Fruit fly (Drosophila melanogaster): ENCODE data around the gene CG32022.

The CG32022 gene

DNA sequence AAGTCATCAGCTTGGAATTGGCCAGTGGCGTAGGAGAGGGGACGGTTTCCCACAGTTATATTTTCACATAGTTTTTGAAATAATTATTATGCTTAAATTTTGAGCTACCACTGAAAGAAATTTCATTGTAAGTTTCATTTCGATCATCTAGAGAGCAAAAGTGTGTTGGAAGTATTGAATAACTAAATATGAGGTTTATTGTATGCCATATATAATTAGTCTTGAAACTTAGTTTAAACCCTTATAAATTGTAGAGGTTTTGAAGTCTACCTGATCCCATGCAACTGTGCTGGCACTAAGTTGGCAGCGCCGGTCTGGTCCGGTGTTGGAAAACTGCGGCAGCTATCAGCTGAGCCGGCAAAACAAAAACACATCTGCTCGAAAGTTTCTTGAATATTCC is at the start of gene CG32022, which contains the start of gene CG6511 (continued):
- TF ChIP-seq stc (GFP tag; IDR thresholded peaks at IDR 0.05) = peak; percentile 90
- peak; percentile 87 for TF ChIP-seq CG10565 (GFP tag; optimal IDR thresholded peaks at IDR 0.05)
- no peak for TF ChIP-seq Tbp (GFP tag; optimal IDR thresholded peaks at IDR 0.05)
- TF ChIP-seq crp (GFP tag; optimal IDR thresholded peaks at IDR 0.05) = peak; percentile 95 to 97
- TF ChIP-seq CG16813 (GFP tag; IDR thresholded peaks at IDR 0.05; ENCODE audit: partially characterized antibody) = no peak
- peak; percentile 86 for TF ChIP-seq CG5953 (GFP tag; IDR thresholded peaks at IDR 0.05)
- TF ChIP-seq salm (tag; optimal IDR thresholded peaks at IDR 0.05) = peak; percentile 93
- TF ChIP-seq CG7745 (tag; optimal IDR thresholded peaks at IDR 0.05) = no peak
- peak; percentile 97 for TF ChIP-seq cato (GFP tag; optimal IDR thresholded peaks at IDR 0.05; ENCODE audit: borderline replicate concordance)
- peak; percentile 96 for TF ChIP-seq CG7372 (GFP tag; IDR thresholded peaks at IDR 0.05)
- peak; percentile 98 for TF ChIP-seq CHES-1-like (GFP tag; optimal IDR thresholded peaks at IDR 0.05)
- TF ChIP-seq Gug (GFP tag; IDR thresholded peaks at IDR 0.05) = peak; percentile 96
- TF ChIP-seq CG15269 (tag; optimal IDR thresholded peaks at IDR 0.05) = peak; percentile 97
- peak; percentile 93 for TF ChIP-seq ci (GFP tag; IDR thresholded peaks at IDR 0.05)
- peak; percentile 98 for TF ChIP-seq CG2678 (tag; optimal IDR thresholded peaks at IDR 0.05)
- TF ChIP-seq Dad (GFP tag; optimal IDR thresholded peaks at IDR 0.05) = peak; percentile 98
- peak; percentile 89 for TF ChIP-seq CG12071 (GFP tag; optimal IDR thresholded peaks at IDR 0.05)
- TF ChIP-seq CG6654 (GFP tag; optimal IDR thresholded peaks at IDR 0.05) = peak; percentile 89
- peak; percentile 95 for TF ChIP-seq CG14441 (GFP tag; IDR thresholded peaks at IDR 0.05)
- peak; percentile 90 for TF ChIP-seq Awh (GFP tag; IDR thresholded peaks at IDR 0.05)
- peak; percentile 98 for TF ChIP-seq pum (GFP tag; optimal IDR thresholded peaks at IDR 0.05)
- TF ChIP-seq dan (GFP tag; IDR thresholded peaks at IDR 0.05) = peak; percentile 89
- peak; percentile 96 for TF ChIP-seq pb (GFP tag; optimal IDR thresholded peaks at IDR 0.05)
- TF ChIP-seq luna (GFP tag; optimal IDR thresholded peaks at IDR 0.05) = peak; percentile 94
- TF ChIP-seq CG9817 (tag; optimal IDR thresholded peaks at IDR 0.05) = peak; percentile 98
- TF ChIP-seq kni (GFP tag; optimal IDR thresholded peaks at IDR 0.05) = peak; percentile 92
- TF ChIP-seq Taf1 (GFP tag; IDR thresholded peaks at IDR 0.05) = peak; percentile 95
- TF ChIP-seq Doc3 (GFP tag; IDR thresholded peaks at IDR 0.05; ENCODE audit: partially characterized antibody) = no peak
- TF ChIP-seq CG2889 (GFP tag; IDR thresholded peaks at IDR 0.05) = peak; percentile 92
- no peak for TF ChIP-seq HLH4C (GFP tag; IDR thresholded peaks at IDR 0.05; ENCODE audit: partially characterized antibody)
- TF ChIP-seq maf-S (GFP tag; optimal IDR thresholded peaks at IDR 0.05) = peak; percentile 97
- peak; percentile 97 for TF ChIP-seq CG8944 (GFP tag; optimal IDR thresholded peaks at IDR 0.05)
- peak; percentile 97 for TF ChIP-seq lmd (GFP tag; IDR thresholded peaks at IDR 0.05)
- peak; percentile 96 for TF ChIP-seq CG1233 (GFP tag; optimal IDR thresholded peaks at IDR 0.05)
- peak; percentile 95 for TF ChIP-seq Rx (GFP tag; IDR thresholded peaks at IDR 0.05)
- TF ChIP-seq nom (GFP tag; optimal IDR thresholded peaks at IDR 0.05) = peak; percentile 89
- peak; percentile 98 for TF ChIP-seq tin (GFP tag; optimal IDR thresholded peaks at IDR 0.05)
- no peak for TF ChIP-seq CG6791 (GFP tag; IDR thresholded peaks at IDR 0.05; ENCODE audit: partially characterized antibody)
- TF ChIP-seq CG7987 (GFP tag; optimal IDR thresholded peaks at IDR 0.05) = peak; percentile 88
- no peak; the same call in 1 of the 2 replicates for TF ChIP-seq dati (GFP tag; IDR thresholded peaks at IDR 0.05)
- peak; percentile 81 for TF ChIP-seq Ravus (GFP tag; IDR thresholded peaks at IDR 0.05)
- peak; percentile 92 for TF ChIP-seq rib (GFP tag; IDR thresholded peaks at IDR 0.05)
- TF ChIP-seq exex (tag; optimal IDR thresholded peaks at IDR 0.05) = no peak
- peak; percentile 98 for TF ChIP-seq gem (tag; optimal IDR thresholded peaks at IDR 0.05)
- no peak for TF ChIP-seq CG2129 (GFP tag; IDR thresholded peaks at IDR 0.05; ENCODE audit: partially characterized antibody)
- TF ChIP-seq Xbp1 (GFP tag; optimal IDR thresholded peaks at IDR 0.05) = peak; percentile 98
- TF ChIP-seq CkIIα-i1 (GFP tag; IDR thresholded peaks at IDR 0.05) = peak; percentile 76
- peak; percentile 49 for TF ChIP-seq CG13287 (GFP tag; IDR thresholded peaks at IDR 0.05; ENCODE audit: partially characterized antibody)
- peak; percentile 95 for TF ChIP-seq da (GFP tag; optimal IDR thresholded peaks at IDR 0.05)
- TF ChIP-seq CG16779 (GFP tag; IDR thresholded peaks at IDR 0.05) = peak; percentile 85
- TF ChIP-seq chn (GFP tag; optimal IDR thresholded peaks at IDR 0.05) = peak; percentile 98
